Worm (Caenorhabditis elegans) whole organism, midembryonic: Measurements from ENCODE around the gene his-3.

Experiments
- T22C8.4 ChIP-seq: fragments of 200-800 bp; sonication (Bioruptor generic); IDR thresholded peaks from 2 replicates; pipeline ENCODE4 v1.3.6; 2022; ENCODE audit warnings: missing genetic modification characterization, missing compliant biosample characterization
- cog-1 ChIP-seq: sonication (generic microtip); optimal IDR thresholded peaks from 2 replicates; lab custom pipeline; 2016; ENCODE audit warnings: missing genetic modification characterization, missing compliant biosample characterization
- flt-1 ChIP-seq: fragments of 200-800 bp; sonication (Bioruptor generic); IDR thresholded peaks from 2 replicates; pipeline ENCODE4 v1.3.6; 2022; ENCODE audit warnings: missing genetic modification characterization, missing compliant biosample characterization
- klf-2 ChIP-seq: fragments of 200-800 bp; sonication (Bioruptor generic); conservative IDR thresholded peaks from 2 replicates; pipeline ENCODE4 v1.3.6; 2022; ENCODE audit warnings: missing genetic modification reagents, missing genetic modification characterization, missing compliant biosample characterization
- ref-1 ChIP-seq: fragments of 200-800 bp; sonication (Bioruptor generic); conservative IDR thresholded peaks from 2 replicates; pipeline ENCODE4 v1.3.6; 2022; ENCODE audit warnings: missing genetic modification reagents, missing genetic modification characterization, missing compliant biosample characterization
- tab-1 ChIP-seq: fragments of 200-800 bp; sonication (Bioruptor generic); IDR thresholded peaks from 2 replicates; pipeline ENCODE4 v1.3.6; 2022; ENCODE audit warnings: missing genetic modification characterization, missing compliant biosample characterization
- ztf-23 ChIP-seq: fragments of 200-800 bp; sonication (Bioruptor generic); IDR thresholded peaks from 2 replicates; pipeline ENCODE4 v1.3.6; 2022; ENCODE audit warnings: missing genetic modification reagents, missing genetic modification characterization, missing compliant biosample characterization
- ztf-29 ChIP-seq: fragments of 200-800 bp; sonication (Bioruptor generic); IDR thresholded peaks from 2 replicates; pipeline ENCODE4 v1.3.6; 2022; ENCODE audit warnings: missing genetic modification reagents, missing genetic modification characterization, missing compliant biosample characterization

ce11 chrV:16090685-16091084 lies 50.1 kb downstream of the his-3 start, which contains the start of gene F22B8.3:
- TF ChIP-seq tab-1 (GFP tag; lab: Robert Waterston, UW), result no peak
- TF ChIP-seq ztf-23 (GFP tag; lab: Robert Waterston, UW), result no peak
- TF ChIP-seq flt-1 (GFP tag; lab: Robert Waterston, UW), result no peak
- no peak for TF ChIP-seq T22C8.4 (GFP tag; lab: Robert Waterston, UW)
- no peak for TF ChIP-seq ref-1 (GFP tag; lab: Robert Waterston, UW)
- no peak for TF ChIP-seq cog-1 (tag; lab: Kevin White, UChicago)
- no peak for TF ChIP-seq ztf-29 (GFP tag; lab: Robert Waterston, UW)
- TF ChIP-seq klf-2, result no peak
